Fruit fly (Drosophila melanogaster) whole organism, embryonic: ENCODE results near the gene can.

ENCODE experiments used
- Awh ChIP-seq: fragments of 200-800 bp; sonication (Bioruptor generic); IDR thresholded peaks from 2 replicates; pipeline ENCODE4, ENCODE4 v1.3.6; 2022; ENCODE audit warnings: missing biosample characterization, missing genetic modification characterization
- BEAF-32 ChIP-seq: fragments of 200-800 bp; sonication (Bioruptor generic); optimal IDR thresholded peaks from 3 replicates; lab custom pipeline; 2017; ENCODE audit warnings: missing biosample characterization, missing genetic modification characterization, mild to moderate bottlenecking, moderate library complexity, missing genetic modification reagents
- Bdp1 ChIP-seq: fragments of 200-800 bp; sonication (Bioruptor generic); optimal IDR thresholded peaks from 3 replicates; lab custom pipeline; 2016; ENCODE audit warnings: missing biosample characterization, missing genetic modification characterization
- Bteb2 ChIP-seq: fragments of 200-800 bp; sonication (Bioruptor generic); optimal IDR thresholded peaks from 2 replicates; lab custom pipeline; 2016; ENCODE audit warnings: missing biosample characterization, missing genetic modification characterization
- CG10209 ChIP-seq: fragments of 200-800 bp; sonication (Bioruptor generic); optimal IDR thresholded peaks from 3 replicates; lab custom pipeline; 2017; ENCODE audit warnings: missing biosample characterization, mild to moderate bottlenecking, missing genetic modification characterization, missing genetic modification reagents
- CG10274 ChIP-seq: fragments of 200-800 bp; sonication (Bioruptor generic); optimal IDR thresholded peaks from 3 replicates; lab custom pipeline; 2017; ENCODE audit warnings: missing biosample characterization, mild to moderate bottlenecking, missing genetic modification characterization
- CG10462 ChIP-seq: fragments of 200-800 bp; sonication (Bioruptor generic); optimal IDR thresholded peaks from 2 replicates; lab custom pipeline; 2016; ENCODE audit warnings: missing biosample characterization, missing genetic modification characterization
- CG10979 ChIP-seq: fragments of 200-800 bp; sonication (Bioruptor generic); optimal IDR thresholded peaks from 2 replicates; lab custom pipeline; 2018; ENCODE audit warnings: missing biosample characterization, mild to moderate bottlenecking, missing genetic modification characterization, moderate library complexity
- CG11504 ChIP-seq: fragments of 200-800 bp; sonication (Bioruptor generic); optimal IDR thresholded peaks from 3 replicates; lab custom pipeline; 2019; ENCODE audit warnings: missing biosample characterization, mild to moderate bottlenecking, missing genetic modification characterization, moderate library complexity
- CG11695 ChIP-seq: fragments of 200-800 bp; sonication (Bioruptor generic); IDR thresholded peaks from 3 replicates; pipeline ENCODE4 v1.3.6; 2022; ENCODE audit warnings: missing biosample characterization, missing genetic modification characterization
- CG11696 ChIP-seq: fragments of 200-800 bp; sonication (Bioruptor generic); IDR thresholded peaks from 2 replicates; pipeline ENCODE4 v1.3.6; 2022; ENCODE audit warnings: missing biosample characterization, missing genetic modification characterization
- CG12071 ChIP-seq: fragments of 200-800 bp; sonication (Bioruptor generic); optimal IDR thresholded peaks from 3 replicates; lab custom pipeline; 2018; ENCODE audit warnings: missing biosample characterization, mild to moderate bottlenecking, missing genetic modification characterization
- CG15514 ChIP-seq: fragments of 200-800 bp; sonication (Bioruptor generic); optimal IDR thresholded peaks from 3 replicates; lab custom pipeline; 2017; ENCODE audit warnings: missing biosample characterization, missing genetic modification characterization, mild to moderate bottlenecking, moderate library complexity, missing genetic modification reagents
- CG17359 ChIP-seq: fragments of 200-800 bp; sonication (Bioruptor generic); optimal IDR thresholded peaks from 3 replicates; lab custom pipeline; 2018; ENCODE audit warnings: missing biosample characterization, mild to moderate bottlenecking, missing genetic modification characterization, moderate library complexity
- CG17802 ChIP-seq: fragments of 200-800 bp; sonication (Bioruptor generic); optimal IDR thresholded peaks from 2 replicates; lab custom pipeline; 2018; ENCODE audit warnings: missing biosample characterization, mild to moderate bottlenecking, missing genetic modification characterization, moderate library complexity
- CG18011 ChIP-seq: fragments of 200-800 bp; sonication (Bioruptor generic); optimal IDR thresholded peaks from 2 replicates; lab custom pipeline; 2017; ENCODE audit warnings: missing biosample characterization, missing genetic modification characterization, mild to moderate bottlenecking, moderate library complexity, missing genotype
- CG2712 ChIP-seq: fragments of 200-800 bp; optimal IDR thresholded peaks from 3 replicates; lab custom pipeline; 2019; ENCODE audit warnings: missing biosample characterization, mild to moderate bottlenecking, missing genetic modification characterization, moderate library complexity
- CG2889 ChIP-seq: fragments of 200-800 bp; sonication (Bioruptor generic); IDR thresholded peaks from 3 replicates; pipeline ENCODE4 v1.3.6; 2022; ENCODE audit warnings: missing biosample characterization, missing genetic modification characterization
- CG3847 ChIP-seq: fragments of 200-800 bp; sonication (Bioruptor generic); IDR thresholded peaks from 2 replicates; pipeline ENCODE4 v1.3.6; 2022; ENCODE audit warnings: missing biosample characterization, missing genetic modification characterization
- CG8089 ChIP-seq: fragments of 200-800 bp; sonication (Bioruptor generic); optimal IDR thresholded peaks from 3 replicates; lab custom pipeline; 2016; ENCODE audit warnings: missing biosample characterization, missing genetic modification characterization
- CTCF ChIP-seq: fragments of 200-800 bp; sonication (Bioruptor generic); optimal IDR thresholded peaks from 2 replicates; lab custom pipeline; 2017; ENCODE audit warnings: missing biosample characterization, mild to moderate bottlenecking, missing genetic modification characterization, moderate library complexity
- CoRest ChIP-seq: fragments of 200-800 bp; sonication (Bioruptor generic); optimal IDR thresholded peaks from 3 replicates; lab custom pipeline; 2018; ENCODE audit warnings: missing biosample characterization, mild to moderate bottlenecking, missing genetic modification characterization, moderate library complexity
- Dek ChIP-seq: fragments of 200-800 bp; sonication (Bioruptor generic); optimal IDR thresholded peaks from 3 replicates; lab custom pipeline; 2019; ENCODE audit warnings: missing biosample characterization, mild to moderate bottlenecking, missing genetic modification characterization, moderate library complexity
- Dip2 ChIP-seq: fragments of 200-800 bp; sonication (Bioruptor generic); IDR thresholded peaks from 2 replicates; pipeline ENCODE4 v1.3.6; 2022; ENCODE audit warnings: missing biosample characterization, missing genetic modification characterization
- MESR4 ChIP-seq: fragments of 200-800 bp; sonication (Bioruptor generic); optimal IDR thresholded peaks from 2 replicates; lab custom pipeline; 2018; ENCODE audit warnings: missing biosample characterization, mild to moderate bottlenecking, missing genetic modification characterization, moderate library complexity
- Med ChIP-seq: fragments of 200-800 bp; sonication (Bioruptor generic); peaks from one replicate; lab custom pipeline; 2016; ENCODE audit warnings: missing biosample characterization, missing genetic modification characterization, mild to moderate bottlenecking, inconsistent platforms, moderate library complexity
- Mrtf ChIP-seq: fragments of 200-800 bp; sonication (Bioruptor generic); IDR thresholded peaks from 3 replicates; pipeline ENCODE4 v1.3.6; 2022; ENCODE audit warnings: missing biosample characterization, missing genetic modification characterization
- Opbp ChIP-seq: fragments of 200-800 bp; sonication (Bioruptor generic); IDR thresholded peaks from 3 replicates; pipeline ENCODE4 v1.3.6; 2022; ENCODE audit warnings: missing biosample characterization, missing genetic modification characterization; ENCODE audit not compliant: partially characterized antibody
- Sox102F ChIP-seq: fragments of 200-800 bp; sonication (Bioruptor generic); optimal IDR thresholded peaks from 2 replicates; lab custom pipeline; 2018; ENCODE audit warnings: missing biosample characterization, mild to moderate bottlenecking, missing genetic modification characterization, moderate library complexity
- Ssrp ChIP-seq: fragments of 200-800 bp; sonication (Bioruptor generic); optimal IDR thresholded peaks from 2 replicates; lab custom pipeline; 2018; ENCODE audit warnings: missing biosample characterization, mild to moderate bottlenecking, missing genetic modification characterization, moderate library complexity
- Tbp ChIP-seq: fragments of >200 bp; optimal IDR thresholded peaks from 2 replicates; lab custom pipeline; 2018; ENCODE audit warnings: missing biosample characterization, missing genetic modification characterization
- Xrp1 ChIP-seq: fragments of 200-800 bp; sonication (Bioruptor generic); IDR thresholded peaks from 2 replicates; pipeline ENCODE4 v1.3.6; 2022; ENCODE audit warnings: missing biosample characterization, missing genetic modification characterization
- ap ChIP-seq: fragments of 200-800 bp; sonication (Bioruptor generic); IDR thresholded peaks from 2 replicates; pipeline ENCODE4 v1.3.6; 2022; ENCODE audit warnings: missing biosample characterization, missing genetic modification characterization
- bbx ChIP-seq: fragments of 200-800 bp; sonication (Bioruptor generic); IDR thresholded peaks from 2 replicates; pipeline ENCODE4 v1.3.6; 2022; ENCODE audit warnings: missing biosample characterization, missing genetic modification characterization; ENCODE audit not compliant: partially characterized antibody
- br ChIP-seq: fragments of >200 bp; optimal IDR thresholded peaks from 2 replicates; lab custom pipeline; 2017
- ci ChIP-seq: fragments of 200-800 bp; sonication (Bioruptor generic); IDR thresholded peaks from 3 replicates; pipeline ENCODE4 v1.3.6; 2022; ENCODE audit warnings: missing biosample characterization, missing genetic modification characterization
- dan ChIP-seq: fragments of 200-800 bp; sonication (Bioruptor generic); IDR thresholded peaks from 2 replicates; pipeline ENCODE4 v1.3.6; 2022; ENCODE audit warnings: missing biosample characterization, missing genetic modification characterization
- dysf ChIP-seq: fragments of 200-800 bp; sonication (Bioruptor generic); IDR thresholded peaks from 3 replicates; pipeline ENCODE4 v1.3.6; 2022; ENCODE audit warnings: missing biosample characterization, missing genetic modification characterization
- ewg ChIP-seq: fragments of 200-800 bp; sonication (Bioruptor generic); optimal IDR thresholded peaks from 3 replicates; lab custom pipeline; 2017; ENCODE audit warnings: mild to moderate bottlenecking, missing biosample characterization, missing genetic modification reagents, missing genetic modification characterization
- grn ChIP-seq: fragments of 200-800 bp; sonication (Bioruptor generic); optimal IDR thresholded peaks from 3 replicates; lab custom pipeline; 2017; ENCODE audit warnings: missing biosample characterization, missing genetic modification characterization
- gt ChIP-seq: fragments of 200-800 bp; sonication (Bioruptor generic); IDR thresholded peaks from 2 replicates; pipeline ENCODE4 v1.3.6; 2022; ENCODE audit warnings: missing biosample characterization, missing genetic modification characterization
- insv ChIP-seq, 2 experiments: fragments of 200-800 bp; sonication (Bioruptor generic); optimal IDR thresholded peaks; 3 replicates each; lab custom pipeline; 2016 to 2018; ENCODE audit warnings: missing biosample characterization in 2 of 2, missing genetic modification characterization in 2 of 2
- kni ChIP-seq: fragments of 200-800 bp; sonication (Bioruptor generic); optimal IDR thresholded peaks from 3 replicates; lab custom pipeline; 2017; ENCODE audit warnings: mild to moderate bottlenecking, missing biosample characterization, missing genetic modification reagents, missing genetic modification characterization
- pb ChIP-seq: fragments of 200-800 bp; sonication (Bioruptor generic); optimal IDR thresholded peaks from 3 replicates; lab custom pipeline; 2016; ENCODE audit warnings: missing biosample characterization, missing genetic modification characterization
- pho ChIP-seq: fragments of 200-800 bp; sonication (Bioruptor generic); optimal IDR thresholded peaks from 2 replicates; lab custom pipeline; 2016; ENCODE audit warnings: missing biosample characterization, missing genetic modification characterization
- pnt ChIP-seq: fragments of 200-800 bp; sonication (Bioruptor generic); optimal IDR thresholded peaks from 3 replicates; lab custom pipeline; 2016; ENCODE audit warnings: missing biosample characterization, missing genetic modification characterization
- pros ChIP-seq: fragments of 200-800 bp; sonication (Bioruptor generic); optimal IDR thresholded peaks from 3 replicates; lab custom pipeline; 2019; ENCODE audit warnings: missing biosample characterization, mild to moderate bottlenecking, missing genetic modification characterization, moderate library complexity
- sd ChIP-seq: fragments of 200-800 bp; sonication (Bioruptor generic); optimal IDR thresholded peaks from 3 replicates; lab custom pipeline; 2018; ENCODE audit warnings: missing biosample characterization, mild to moderate bottlenecking, missing genetic modification characterization, moderate library complexity
- tna ChIP-seq: fragments of 200-800 bp; sonication (Bioruptor generic); IDR thresholded peaks from 2 replicates; pipeline ENCODE4 v1.3.6; 2022; ENCODE audit warnings: missing biosample characterization, missing genetic modification characterization; ENCODE audit not compliant: partially characterized antibody
- trh ChIP-seq: fragments of 200-800 bp; sonication (Bioruptor generic); optimal IDR thresholded peaks from 2 replicates; lab custom pipeline; 2016; ENCODE audit warnings: missing biosample characterization, missing genetic modification characterization
- twi ChIP-seq: fragments of 200-800 bp; optimal IDR thresholded peaks from 2 replicates; lab custom pipeline; 2019; ENCODE audit warnings: missing biosample characterization, mild to moderate bottlenecking, missing genetic modification characterization, moderate library complexity
- z ChIP-seq: fragments of 200-800 bp; sonication (Bioruptor generic); IDR thresholded peaks from 3 replicates; pipeline ENCODE4 v1.3.6; 2022; ENCODE audit warnings: missing biosample characterization, missing genetic modification characterization
- zen ChIP-seq: fragments of 200-800 bp; sonication (Bioruptor generic); optimal IDR thresholded peaks from 3 replicates; lab custom pipeline; 2018; ENCODE audit warnings: missing biosample characterization, mild to moderate bottlenecking, missing genetic modification characterization, moderate library complexity

The can gene

DNA sequence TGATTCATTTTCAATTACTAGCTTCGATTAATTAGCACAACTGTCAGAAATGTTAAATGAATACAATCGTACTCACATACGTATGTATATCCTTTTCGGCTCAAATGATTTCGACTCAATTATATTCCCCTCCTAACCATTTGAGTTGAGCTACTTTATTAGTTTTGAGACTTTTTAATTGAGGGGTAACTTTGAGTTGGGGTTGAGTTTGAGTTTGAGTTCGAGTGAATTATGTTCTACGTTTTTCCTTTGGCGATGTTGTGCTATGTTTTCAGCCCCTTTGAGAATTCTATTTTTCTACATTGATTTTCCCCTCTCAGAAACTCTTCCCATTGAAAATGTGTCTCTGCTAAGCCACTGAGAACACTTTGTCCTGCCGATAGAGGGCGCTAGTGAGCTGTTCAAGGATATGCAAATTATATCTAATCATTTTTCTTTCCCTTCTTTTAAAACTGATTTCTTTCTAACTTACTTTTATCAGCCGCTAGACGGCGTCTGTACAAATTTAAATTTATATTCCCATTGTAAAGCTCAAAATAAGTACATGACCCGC is 20.6 kb downstream of the can start (continued):
- TF ChIP-seq ci (GFP tag; lab: Robert Waterston, UW): no peak; the same call in 2 of the 3 replicates
- TF ChIP-seq CG2889 (GFP tag; lab: Robert Waterston, UW): no peak
- peak; percentile 52; the same call in 1 of the 2 replicates for TF ChIP-seq bbx (GFP tag; lab: Robert Waterston, UW)
- no peak for TF ChIP-seq Dip2 (GFP tag; lab: Robert Waterston, UW)
- TF ChIP-seq Xrp1 (GFP tag; lab: Robert Waterston, UW): 0 out of 2 replicates have a peak, but pooled peaks have one; percentile 7
- TF ChIP-seq CG11695 (GFP tag; lab: Robert Waterston, UW): no peak
- TF ChIP-seq pros (GFP tag; lab: Kevin White, UChicago): peak; percentile 36
- TF ChIP-seq kni: no peak
- TF ChIP-seq trh: no peak
- TF ChIP-seq Opbp (GFP tag; lab: Robert Waterston, UW): peak; percentile 38; the same call in 2 of the 3 replicates
- no peak for TF ChIP-seq twi
- no peak for TF ChIP-seq Bteb2 (GFP tag; lab: Kevin White, UChicago)
- no peak for TF ChIP-seq CG11696 (GFP tag; lab: Robert Waterston, UW)
- no peak for TF ChIP-seq Mrtf (GFP tag; lab: Robert Waterston, UW)
- no peak for TF ChIP-seq MESR4 (GFP tag; lab: Kevin White, UChicago)
- no peak for TF ChIP-seq BEAF-32 (GFP tag; lab: Kevin White, UChicago)
- no peak for TF ChIP-seq Ssrp (tag; lab: Kevin White, UChicago)
- TF ChIP-seq Dek (tag; lab: Kevin White, UChicago): no peak
- no peak for TF ChIP-seq CG10209
- no peak for TF ChIP-seq gt (GFP tag; lab: Robert Waterston, UW)
- TF ChIP-seq br: no peak
- TF ChIP-seq Tbp (GFP tag; lab: Kevin White, UChicago): peak; percentile 12
- no peak for TF ChIP-seq CG12071 (GFP tag; lab: Kevin White, UChicago)
- no peak for TF ChIP-seq Awh (GFP tag; lab: Robert Waterston, UW)
- peak in 1 of 2 experiments; percentile 59 for TF ChIP-seq insv (GFP tag; optimal IDR thresholded peaks at IDR 0.05; lab: Kevin White, UChicago)
- no peak for TF ChIP-seq CG17802 (tag; lab: Kevin White, UChicago)
- TF ChIP-seq CTCF (GFP tag; lab: Kevin White, UChicago): peak; percentile 91
- TF ChIP-seq z (GFP tag; lab: Robert Waterston, UW): peak; percentile 100
- peak; percentile 12 for TF ChIP-seq CG2712 (tag; lab: Kevin White, UChicago)
- TF ChIP-seq Bdp1 (GFP tag; lab: Kevin White, UChicago): no peak
- TF ChIP-seq Med: no peak
- no peak for TF ChIP-seq ap
- TF ChIP-seq grn: no peak
- no peak for TF ChIP-seq CG11504 (tag; lab: Kevin White, UChicago)
- no peak for TF ChIP-seq CoRest (tag; lab: Kevin White, UChicago)
- TF ChIP-seq pho (GFP tag; lab: Kevin White, UChicago): no peak
- no peak for TF ChIP-seq sd
- TF ChIP-seq CG17359: no peak
- no peak for TF ChIP-seq CG10274

DNA sequence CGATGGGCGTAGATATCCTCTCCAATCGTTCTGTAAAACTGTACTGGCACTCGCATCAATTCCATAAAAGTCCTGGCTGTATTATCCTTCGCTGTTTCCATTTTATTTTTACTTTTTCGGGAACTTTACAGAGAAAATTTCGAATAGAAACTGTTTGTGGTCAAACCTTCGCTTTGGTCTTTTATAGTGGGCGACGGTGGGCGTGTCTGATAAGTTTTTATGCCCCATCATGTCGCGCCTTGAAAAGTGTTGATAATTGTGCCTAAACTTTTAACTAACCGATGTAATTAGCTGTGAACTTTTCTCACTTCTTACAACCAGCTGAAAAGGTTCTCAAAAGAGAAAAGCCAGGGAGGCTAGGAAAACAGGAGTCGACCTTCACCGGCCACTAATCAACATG is 22.3 kb downstream of the can start, which contains the start of gene Or67c:
Or67c (minus strand) TSS at position 101 of the 400 bp plus-strand sequence.
- TF ChIP-seq CG18011 (GFP tag; lab: Kevin White, UChicago) (no peak), zen (no peak), CG10979 (tag; lab: Kevin White, UChicago) (no peak), tna (GFP tag; lab: Robert Waterston, UW) (no peak), pb (GFP tag; lab: Kevin White, UChicago) (no peak), CG10462 (GFP tag; lab: Kevin White, UChicago) (no peak), dan (GFP tag; lab: Robert Waterston, UW) (no peak), dysf (no peak), Sox102F (GFP tag; lab: Kevin White, UChicago) (no peak), CG15514 (GFP tag; lab: Kevin White, UChicago) (no peak), Med (no peak), CG8089 (GFP tag; lab: Kevin White, UChicago) (no peak), pnt (GFP tag; lab: Kevin White, UChicago) (no peak), ewg (GFP tag; lab: Kevin White, UChicago) (no peak), CG3847 (GFP tag; lab: Robert Waterston, UW) (no peak)
